Worm (Caenorhabditis elegans) whole organism, L4/young adult: Measurements from ENCODE around the gene F26D11.12.

ENCODE experiments used
- W03F9.2 ChIP-seq: fragments of 150-350 bp; optimal IDR thresholded peaks from 2 replicates; lab custom pipeline; 2014; ENCODE audit warnings: missing biosample characterization, missing genetic modification characterization
- dao-5 ChIP-seq: sonication (generic microtip); optimal IDR thresholded peaks from 2 replicates; lab custom pipeline; 2016; ENCODE audit warnings: missing genotype, missing genetic modification characterization, moderate library complexity, missing compliant biosample characterization
- him-1 ChIP-seq: sonication (generic microtip); optimal IDR thresholded peaks from 2 replicates; lab custom pipeline; 2016; ENCODE audit warnings: missing genotype, missing genetic modification reagents, missing genetic modification characterization, missing compliant biosample characterization

- TF ChIP-seq him-1 (tag; lab: Kevin White, UChicago), result no peak
- no peak for TF ChIP-seq dao-5 (tag; lab: Kevin White, UChicago)
- TF ChIP-seq W03F9.2 (tag; lab: Kevin White, UChicago), result no peak
These were observed 11.5 kb downstream of the F26D11.12 start, which contains the start of gene Y97E10B.1 for ce11 chrV:7943568-7943967.
